Fruit fly (Drosophila melanogaster): ENCODE measurements around the gene CG10589.

- TF ChIP-seq tj (GFP tag; optimal IDR thresholded peaks at IDR 0.05) (no peak), toe (GFP tag; optimal IDR thresholded peaks at IDR 0.05) (no peak), kay (GFP tag; ENCODE audit: borderline replicate concordance) (no peak), cic (GFP tag; optimal IDR thresholded peaks at IDR 0.05) (no peak), pad (GFP tag; optimal IDR thresholded peaks at IDR 0.05) (no peak), CG33017 (tag; optimal IDR thresholded peaks at IDR 0.05) (no peak), Mnt (GFP tag; optimal IDR thresholded peaks at IDR 0.05) (no peak), bab1 (GFP tag; optimal IDR thresholded peaks at IDR 0.05) (no peak), CG5204 (GFP tag; optimal IDR thresholded peaks at IDR 0.05) (no peak), CG1620 (GFP tag; optimal IDR thresholded peaks at IDR 0.05) (no peak)
Observed at dm6 chr3L:20914375-20914774, 13.3 kb upstream of the CG10589 start.
